Fruit fly (Drosophila melanogaster) whole organism, embryonic: ENCODE results near the gene Mgstl.

Experiments used
- Awh ChIP-seq: fragments of 200-800 bp; sonication (Bioruptor generic); IDR thresholded peaks from 2 replicates; pipeline ENCODE4, ENCODE4 v1.3.6; 2022; ENCODE audit warnings: missing biosample characterization, missing genetic modification characterization
- CG10366 ChIP-seq: fragments of 200-800 bp; sonication (Bioruptor generic); IDR thresholded peaks from 2 replicates; pipeline ENCODE4 v1.3.6; 2022; ENCODE audit warnings: missing biosample characterization, missing genetic modification characterization
- CG12391 ChIP-seq: fragments of 200-800 bp; sonication (Bioruptor generic); optimal IDR thresholded peaks from 3 replicates; lab custom pipeline; 2018; ENCODE audit warnings: missing biosample characterization, mild to moderate bottlenecking, missing genetic modification characterization, moderate library complexity
- CG14014 ChIP-seq: fragments of 200-800 bp; sonication (Bioruptor generic); IDR thresholded peaks from 2 replicates; pipeline ENCODE4 v1.3.6; 2022; ENCODE audit warnings: missing biosample characterization, missing genetic modification characterization
- CG15601 ChIP-seq: fragments of 200-800 bp; sonication (Bioruptor generic); optimal IDR thresholded peaks from 3 replicates; lab custom pipeline; 2019; ENCODE audit warnings: missing biosample characterization, mild to moderate bottlenecking, missing genetic modification characterization, moderate library complexity
- CG1647 ChIP-seq: fragments of 200-800 bp; sonication (Bioruptor generic); optimal IDR thresholded peaks from 3 replicates; lab custom pipeline; 2016; ENCODE audit warnings: missing biosample characterization, missing genetic modification characterization
- CG17359 ChIP-seq: fragments of 200-800 bp; sonication (Bioruptor generic); optimal IDR thresholded peaks from 3 replicates; lab custom pipeline; 2018; ENCODE audit warnings: missing biosample characterization, mild to moderate bottlenecking, missing genetic modification characterization, moderate library complexity
- CG2116 ChIP-seq: fragments of 200-800 bp; sonication (Bioruptor generic); optimal IDR thresholded peaks from 3 replicates; lab custom pipeline; 2018; ENCODE audit warnings: missing biosample characterization, mild to moderate bottlenecking, missing genetic modification characterization
- CG2202 ChIP-seq: fragments of 200-800 bp; sonication (Bioruptor generic); optimal IDR thresholded peaks from 2 replicates; lab custom pipeline; 2018; ENCODE audit warnings: missing biosample characterization, mild to moderate bottlenecking, missing genetic modification characterization
- CG31441 ChIP-seq: fragments of 200-800 bp; sonication (Bioruptor generic); IDR thresholded peaks from 2 replicates; pipeline ENCODE4 v1.3.6; 2022; ENCODE audit warnings: missing biosample characterization, missing genetic modification characterization
- CG4617 ChIP-seq: fragments of 200-800 bp; sonication (Bioruptor generic); optimal IDR thresholded peaks from 3 replicates; lab custom pipeline; 2016; ENCODE audit warnings: missing biosample characterization, missing genetic modification characterization, borderline replicate concordance
- CG4854 ChIP-seq: fragments of 200-800 bp; sonication (Bioruptor generic); optimal IDR thresholded peaks from 2 replicates; lab custom pipeline; 2016; ENCODE audit warnings: missing biosample characterization, missing genetic modification characterization, inconsistent platforms
- CG5180 ChIP-seq: fragments of 200-800 bp; sonication (Bioruptor generic); optimal IDR thresholded peaks from 3 replicates; lab custom pipeline; 2017; ENCODE audit warnings: missing biosample characterization, missing genetic modification characterization, mild to moderate bottlenecking, moderate library complexity, missing genetic modification reagents
- CG5953 ChIP-seq: fragments of 200-800 bp; sonication (Bioruptor generic); IDR thresholded peaks from 2 replicates; pipeline ENCODE4 v1.3.6; 2022; ENCODE audit warnings: missing biosample characterization, missing genetic modification characterization
- CG6654 ChIP-seq: fragments of 200-800 bp; sonication (Bioruptor generic); optimal IDR thresholded peaks from 2 replicates; lab custom pipeline; 2017; ENCODE audit warnings: missing biosample characterization, mild to moderate bottlenecking, missing genetic modification characterization
- CG6791 ChIP-seq: fragments of 200-800 bp; sonication (Bioruptor generic); IDR thresholded peaks from 3 replicates; pipeline ENCODE4 v1.3.6; 2022; ENCODE audit warnings: missing biosample characterization, missing genetic modification characterization; ENCODE audit not compliant: partially characterized antibody
- CG8089 ChIP-seq: fragments of 200-800 bp; sonication (Bioruptor generic); optimal IDR thresholded peaks from 3 replicates; lab custom pipeline; 2016; ENCODE audit warnings: missing biosample characterization, missing genetic modification characterization
- CG9437 ChIP-seq: fragments of 200-800 bp; sonication (Bioruptor generic); optimal IDR thresholded peaks from 2 replicates; lab custom pipeline; 2018; ENCODE audit warnings: missing biosample characterization, mild to moderate bottlenecking, missing genetic modification characterization
- Doc2 ChIP-seq: fragments of 200-800 bp; sonication (Bioruptor generic); IDR thresholded peaks from 2 replicates; pipeline ENCODE4 v1.3.6; 2022; ENCODE audit warnings: missing biosample characterization, missing genetic modification characterization
- Doc3 ChIP-seq: fragments of 200-800 bp; sonication (Bioruptor generic); IDR thresholded peaks from 3 replicates; pipeline ENCODE4 v1.3.6; 2022; ENCODE audit warnings: missing biosample characterization, missing genetic modification characterization; ENCODE audit not compliant: partially characterized antibody
- Fer1 ChIP-seq: fragments of 200-800 bp; sonication (Bioruptor generic); optimal IDR thresholded peaks from 2 replicates; lab custom pipeline; 2017; ENCODE audit warnings: missing biosample characterization, mild to moderate bottlenecking, missing genetic modification characterization
- H2.0 ChIP-seq: fragments of 200-800 bp; sonication (Bioruptor generic); IDR thresholded peaks from 2 replicates; pipeline ENCODE4 v1.3.6; 2022; ENCODE audit warnings: missing biosample characterization, missing genetic modification characterization
- Lhr ChIP-seq: fragments of 200-800 bp; sonication (Bioruptor generic); optimal IDR thresholded peaks from 3 replicates; lab custom pipeline; 2017; ENCODE audit warnings: mild to moderate bottlenecking, missing biosample characterization, missing genetic modification reagents, missing genetic modification characterization
- MTF-1 ChIP-seq: fragments of 200-800 bp; sonication (Bioruptor generic); optimal IDR thresholded peaks from 2 replicates; lab custom pipeline; 2018; ENCODE audit warnings: missing biosample characterization, mild to moderate bottlenecking, missing genetic modification characterization, borderline replicate concordance
- NC2α ChIP-seq: fragments of 200-800 bp; sonication (Bioruptor generic); optimal IDR thresholded peaks from 2 replicates; lab custom pipeline; 2016; ENCODE audit warnings: missing biosample characterization, missing genetic modification characterization
- Pdp1 ChIP-seq, 2 experiments: fragments of 200-800 bp; sonication (Bioruptor generic); optimal IDR thresholded peaks; 3 replicates each; lab custom pipeline; 2016; ENCODE audit warnings: missing biosample characterization in 2 of 2, missing genetic modification characterization in 2 of 2, mild to moderate bottlenecking in 1 of 2, moderate library complexity in 1 of 2
- Rfx ChIP-seq: fragments of 200-800 bp; sonication (Bioruptor generic); IDR thresholded peaks from 2 replicates; pipeline ENCODE4 v1.3.6; 2022; ENCODE audit warnings: missing biosample characterization, missing genetic modification characterization
- Scr ChIP-seq: fragments of 200-800 bp; sonication (Bioruptor generic); IDR thresholded peaks from 2 replicates; pipeline ENCODE4 v1.3.6; 2022; ENCODE audit warnings: missing biosample characterization, missing genetic modification characterization; ENCODE audit not compliant: partially characterized antibody
- Spps ChIP-seq: fragments of 200-800 bp; sonication (Bioruptor generic); optimal IDR thresholded peaks from 2 replicates; lab custom pipeline; 2018; ENCODE audit warnings: missing biosample characterization, mild to moderate bottlenecking, missing genetic modification characterization
- Sry-δ ChIP-seq: fragments of 200-800 bp; sonication (Bioruptor generic); optimal IDR thresholded peaks from 2 replicates; lab custom pipeline; 2016; ENCODE audit warnings: missing biosample characterization, missing genetic modification characterization
- Tbp ChIP-seq: fragments of >200 bp; optimal IDR thresholded peaks from 2 replicates; lab custom pipeline; 2018; ENCODE audit warnings: missing biosample characterization, missing genetic modification characterization
- ac ChIP-seq: fragments of 200-800 bp; sonication (Bioruptor generic); optimal IDR thresholded peaks from 3 replicates; lab custom pipeline; 2017; ENCODE audit warnings: missing biosample characterization, mild to moderate bottlenecking, missing genetic modification characterization
- bcd ChIP-seq: fragments of 200-800 bp; sonication (Bioruptor generic); optimal IDR thresholded peaks from 2 replicates; lab custom pipeline; 2017; ENCODE audit warnings: missing biosample characterization, mild to moderate bottlenecking, missing genetic modification characterization
- chm ChIP-seq: fragments of 200-800 bp; sonication (Bioruptor generic); IDR thresholded peaks from 2 replicates; pipeline ENCODE4 v1.3.6; 2022; ENCODE audit warnings: missing biosample characterization, missing genetic modification characterization
- chn ChIP-seq: fragments of 200-800 bp; sonication (Bioruptor generic); optimal IDR thresholded peaks from 2 replicates; lab custom pipeline; 2016; ENCODE audit warnings: missing biosample characterization, missing genetic modification characterization
- dpn ChIP-seq, 2 experiments: fragments of 200-800 bp; sonication (Bioruptor generic); optimal IDR thresholded peaks; 3 replicates each; lab custom pipeline; 2016; ENCODE audit warnings: missing biosample characterization in 2 of 2, missing genetic modification characterization in 2 of 2
- ftz-f1 ChIP-seq: fragments of 200-800 bp; sonication (Bioruptor generic); optimal IDR thresholded peaks from 2 replicates; lab custom pipeline; 2016; ENCODE audit warnings: missing biosample characterization, missing genetic modification characterization
- insv ChIP-seq, 2 experiments: fragments of 200-800 bp; sonication (Bioruptor generic); optimal IDR thresholded peaks; 3 replicates each; lab custom pipeline; 2016 to 2018; ENCODE audit warnings: missing biosample characterization in 2 of 2, missing genetic modification characterization in 2 of 2
- inv ChIP-seq: fragments of 200-800 bp; sonication (Bioruptor generic); IDR thresholded peaks from 2 replicates; pipeline ENCODE4 v1.3.6; 2022; ENCODE audit warnings: missing biosample characterization, missing genetic modification characterization; ENCODE audit not compliant: partially characterized antibody
- jumu ChIP-seq: fragments of 200-800 bp; sonication (Bioruptor generic); optimal IDR thresholded peaks from 3 replicates; lab custom pipeline; 2016; ENCODE audit warnings: missing biosample characterization, missing genetic modification characterization
- knrl ChIP-seq: fragments of 200-800 bp; sonication (Bioruptor generic); IDR thresholded peaks from 3 replicates; pipeline ENCODE4 v1.3.6; 2022; ENCODE audit warnings: missing biosample characterization, missing genetic modification characterization; ENCODE audit not compliant: partially characterized antibody
- mld ChIP-seq: fragments of 200-800 bp; sonication (Bioruptor generic); IDR thresholded peaks from 3 replicates; pipeline ENCODE4 v1.3.6; 2022; ENCODE audit warnings: missing biosample characterization, missing genetic modification characterization; ENCODE audit not compliant: partially characterized antibody
- pita ChIP-seq: fragments of 200-800 bp; sonication (Bioruptor generic); optimal IDR thresholded peaks from 2 replicates; lab custom pipeline; 2017; ENCODE audit warnings: missing biosample characterization, mild to moderate bottlenecking, missing genetic modification characterization
- slou ChIP-seq: fragments of 200-800 bp; sonication (Bioruptor generic); optimal IDR thresholded peaks from 3 replicates; lab custom pipeline; 2016; ENCODE audit warnings: missing biosample characterization, missing genetic modification characterization
- trem ChIP-seq: fragments of 200-800 bp; optimal IDR thresholded peaks from 3 replicates; lab custom pipeline; 2019; ENCODE audit warnings: missing biosample characterization, mild to moderate bottlenecking, missing genetic modification characterization, moderate library complexity
- ttk ChIP-seq: fragments of 200-800 bp; sonication (Bioruptor generic); IDR thresholded peaks from 2 replicates; pipeline ENCODE4 v2.1.2; 2022; ENCODE audit warnings: missing biosample characterization, missing genetic modification characterization
- unc-4 ChIP-seq: fragments of 200-800 bp; sonication (Bioruptor generic); IDR thresholded peaks from 2 replicates; pipeline ENCODE4 v1.3.6; 2022; ENCODE audit warnings: missing biosample characterization, missing genetic modification characterization; ENCODE audit not compliant: partially characterized antibody
- yki ChIP-seq: fragments of >200 bp; optimal IDR thresholded peaks from 3 replicates; lab custom pipeline; 2018
- zen2 ChIP-seq: fragments of 200-800 bp; sonication (Bioruptor generic); IDR thresholded peaks from 3 replicates; pipeline ENCODE4 v1.3.6; 2022; ENCODE audit warnings: missing biosample characterization, missing genetic modification characterization; ENCODE audit not compliant: partially characterized antibody

The Mgstl gene

dm6 chrX:21025788-21026187, 16.1 kb upstream of the Mgstl start, which contains the start of gene r-cup:
Gene r-cup (minus strand): TSS chrX:21025888.
- TF ChIP-seq Tbp = no peak
- no peak for TF ChIP-seq CG4854 (GFP tag; lab: Kevin White, UChicago)
- TF ChIP-seq ac = no peak
- TF ChIP-seq jumu (GFP tag; lab: Kevin White, UChicago) = no peak
- TF ChIP-seq CG9437 = no peak
- no peak for TF ChIP-seq zen2 (GFP tag; lab: Robert Waterston, UW)
- TF ChIP-seq CG2202 (tag; lab: Kevin White, UChicago) = no peak
- TF ChIP-seq yki (lab: Kevin White, UChicago) = no peak
- TF ChIP-seq CG6791 (GFP tag; lab: Robert Waterston, UW) = no peak
- TF ChIP-seq CG1647 (GFP tag; lab: Kevin White, UChicago) = no peak
- TF ChIP-seq Rfx (GFP tag; lab: Robert Waterston, UW) = no peak
- TF ChIP-seq NC2α (GFP tag; lab: Kevin White, UChicago) = no peak
- TF ChIP-seq CG6654 = no peak
- no peak for TF ChIP-seq chn (GFP tag; lab: Kevin White, UChicago)
- TF ChIP-seq CG17359 (tag; lab: Kevin White, UChicago) = no peak
- no peak for TF ChIP-seq dpn (GFP tag; optimal IDR thresholded peaks at IDR 0.05; lab: Kevin White, UChicago)
- no peak for TF ChIP-seq Doc3
- TF ChIP-seq, all 482 proteins: peak for 0

- TF ChIP-seq ttk (GFP tag; lab: Robert Waterston, UW) (no peak), Fer1 (GFP tag; lab: Kevin White, UChicago) (peak; percentile 24), CG1647 (GFP tag; lab: Kevin White, UChicago) (no peak), CG15601 (tag; lab: Kevin White, UChicago) (no peak), MTF-1 (peak; percentile 14), insv (GFP tag; optimal IDR thresholded peaks at IDR 0.05; lab: Kevin White, UChicago) (no peak), trem (tag; lab: Kevin White, UChicago) (peak; percentile 24), Scr (GFP tag; lab: Robert Waterston, UW) (peak; percentile 56), CG31441 (GFP tag; lab: Robert Waterston, UW) (peak; percentile 38; the same call in 1 of the 2 replicates), Awh (0 out of 2 replicates have a peak, but pooled peaks have one; percentile 9), pita (no peak), Sry-δ (GFP tag; lab: Kevin White, UChicago) (peak; percentile 24), ftz-f1 (GFP tag; lab: Kevin White, UChicago) (peak; percentile 55), mld (no peak), slou (GFP tag; lab: Kevin White, UChicago) (no peak), CG10366 (GFP tag; lab: Robert Waterston, UW) (no peak), CG4617 (GFP tag; lab: Kevin White, UChicago) (no peak), unc-4 (GFP tag; lab: Robert Waterston, UW) (peak; percentile 64; the same call in 1 of the 2 replicates), inv (GFP tag; lab: Robert Waterston, UW) (peak; percentile 49; the same call in 1 of the 2 replicates), CG14014 (GFP tag; lab: Robert Waterston, UW) (no peak), chm (GFP tag; lab: Robert Waterston, UW) (no peak), CG2116 (peak; percentile 38), Pdp1 (GFP tag; optimal IDR thresholded peaks at IDR 0.05; lab: Kevin White, UChicago) (peak in 1 of 2 experiments; percentile 8), knrl (GFP tag; lab: Robert Waterston, UW) (peak; percentile 57), Doc2 (GFP tag; lab: Robert Waterston, UW) (no peak), CG12391 (tag; lab: Kevin White, UChicago) (peak; percentile 5), H2.0 (GFP tag; lab: Robert Waterston, UW) (no peak), CG5180 (no peak), bcd (GFP tag; lab: Kevin White, UChicago) (no peak), Spps (tag; lab: Kevin White, UChicago) (no peak), CG5953 (GFP tag; lab: Robert Waterston, UW) (no peak), Lhr (GFP tag; lab: Kevin White, UChicago) (peak; percentile 15), CG8089 (GFP tag; lab: Kevin White, UChicago) (no peak)
Measured at dm6 chrX:21027929-21028575, 13.9 kb upstream of the Mgstl start, which contains the start of gene CG1532. Gene CG1532 (minus strand): TSS chrX:21028361.
